Worm (Caenorhabditis elegans) whole organism, L3 larva: ENCODE data around the gene nhr-84.

Experiments used
- R02D3.7 ChIP-seq: fragments of 150-350 bp; optimal IDR thresholded peaks from 2 replicates; lab custom pipeline; 2014; ENCODE audit warnings: missing biosample characterization, missing genetic modification characterization
- aly-2 ChIP-seq: fragments of 150-350 bp; optimal IDR thresholded peaks from 2 replicates; lab custom pipeline; 2014; ENCODE audit warnings: missing biosample characterization, missing genetic modification characterization
- ama-1 ChIP-seq: fragments of 150-350 bp; optimal IDR thresholded peaks from 2 replicates; lab custom pipeline; 2018
- ceh-16 ChIP-seq: sonication (generic microtip); optimal IDR thresholded peaks from 2 replicates; lab custom pipeline; 2017; ENCODE audit warnings: missing biosample characterization, missing genetic modification characterization
- fkh-10 ChIP-seq: sonication (generic microtip); optimal IDR thresholded peaks from 2 replicates; lab custom pipeline; 2017; ENCODE audit warnings: missing biosample characterization, missing genetic modification reagents, missing genetic modification characterization
- fos-1 ChIP-seq: fragments of 150-350 bp; optimal IDR thresholded peaks from 2 replicates; lab custom pipeline; 2014; ENCODE audit warnings: missing biosample characterization, missing genetic modification characterization
- mdl-1 ChIP-seq: fragments of 150-350 bp; optimal IDR thresholded peaks from 2 replicates; lab custom pipeline; 2014; ENCODE audit warnings: missing biosample characterization, missing genetic modification characterization
- nhr-12 ChIP-seq: fragments of 150-350 bp; optimal IDR thresholded peaks from 2 replicates; lab custom pipeline; 2014; ENCODE audit warnings: missing biosample characterization, missing genetic modification characterization
- nhr-25 ChIP-seq: sonication (generic microtip); optimal IDR thresholded peaks from 2 replicates; lab custom pipeline; 2017; ENCODE audit warnings: missing biosample characterization, missing genetic modification characterization
- sea-2 ChIP-seq: fragments of 150-350 bp; sonication (generic microtip); optimal IDR thresholded peaks from 4 replicates; lab custom pipeline; 2014; ENCODE audit warnings: missing biosample characterization, missing genetic modification reagents, missing genetic modification characterization
- snpc-4 ChIP-seq: fragments of 150-350 bp; optimal IDR thresholded peaks from 2 replicates; lab custom pipeline; 2014; ENCODE audit warnings: missing biosample characterization, missing genetic modification characterization
- unc-62 ChIP-seq: fragments of 150-350 bp; sonication (generic microtip); optimal IDR thresholded peaks from 4 replicates; lab custom pipeline; 2014; ENCODE audit warnings: missing biosample characterization, missing genetic modification reagents, missing genetic modification characterization

ce11 chrV:15921102-15921501, 41.7 kb upstream of the nhr-84 start, which contains the start of gene cdr-1:
- TF ChIP-seq aly-2 (tag; lab: Kevin White, UChicago) (no peak), unc-62 (GFP tag; lab: Kevin White, UChicago) (no peak), ama-1 (lab: Kevin White, UChicago) (no peak), nhr-12 (tag; lab: Kevin White, UChicago) (no peak), nhr-25 (tag; lab: Kevin White, UChicago) (no peak), fkh-10 (GFP tag; lab: Kevin White, UChicago) (no peak), fos-1 (no peak), R02D3.7 (no peak), sea-2 (GFP tag; lab: Kevin White, UChicago) (no peak), snpc-4 (tag; lab: Kevin White, UChicago) (no peak), mdl-1 (tag; lab: Kevin White, UChicago) (no peak), ceh-16 (tag; lab: Kevin White, UChicago) (no peak)
